Worm (Caenorhabditis elegans) whole organism, L2 larva: ENCODE measurements around the gene C36B7.5.

Source experiments
- C34F6.9 ChIP-seq: fragments of 150-350 bp; optimal IDR thresholded peaks from 2 replicates; lab custom pipeline; 2014; ENCODE audit warnings: missing biosample characterization, missing genetic modification characterization
- R02D3.7 ChIP-seq: fragments of 150-350 bp; optimal IDR thresholded peaks from 2 replicates; lab custom pipeline; 2014; ENCODE audit warnings: missing biosample characterization, missing genetic modification characterization
- Y55F3AM.14 ChIP-seq: fragments of 200-800 bp; sonication (Bioruptor generic); optimal IDR thresholded peaks from 2 replicates; lab custom pipeline; 2018; ENCODE audit warnings: mild to moderate bottlenecking, missing genetic modification characterization, missing compliant biosample characterization
- ZK546.5 ChIP-seq: sonication (generic microtip); optimal IDR thresholded peaks from 2 replicates; lab custom pipeline; 2017; ENCODE audit warnings: missing biosample characterization, missing genetic modification characterization
- ama-1 ChIP-seq: fragments of 150-350 bp; optimal IDR thresholded peaks from 2 replicates; lab custom pipeline; 2018; ENCODE audit warnings: inconsistent platforms
- blmp-1 ChIP-seq: sonication (generic microtip); optimal IDR thresholded peaks from 2 replicates; lab custom pipeline; 2017; ENCODE audit warnings: missing genetic modification characterization, mild to moderate bottlenecking, missing compliant biosample characterization, antibody characterized with exemption, moderate library complexity; ENCODE audit not compliant: insufficient read depth
- crh-2 ChIP-seq: sonication (generic microtip); optimal IDR thresholded peaks from 2 replicates; lab custom pipeline; 2017; ENCODE audit warnings: missing biosample characterization, missing genetic modification characterization
- dmd-4 ChIP-seq: sonication (generic microtip); optimal IDR thresholded peaks from 2 replicates; lab custom pipeline; 2017; ENCODE audit warnings: missing biosample characterization, missing genetic modification characterization
- egl-27 ChIP-seq: sonication (generic microtip); optimal IDR thresholded peaks from 3 replicates; lab custom pipeline; 2017; ENCODE audit warnings: missing biosample characterization, missing genetic modification reagents, missing genetic modification characterization
- elt-1 ChIP-seq: fragments of 150-350 bp; optimal IDR thresholded peaks from 2 replicates; lab custom pipeline; 2014; ENCODE audit warnings: missing biosample characterization, missing genetic modification characterization
- elt-3 ChIP-seq: sonication (generic microtip); optimal IDR thresholded peaks from 2 replicates; lab custom pipeline; 2017; ENCODE audit warnings: missing biosample characterization, missing genetic modification characterization
- fos-1 ChIP-seq: fragments of 150-350 bp; optimal IDR thresholded peaks from 2 replicates; lab custom pipeline; 2014; ENCODE audit warnings: missing biosample characterization, missing genetic modification characterization
- gmeb-1 ChIP-seq: fragments of 150-350 bp; optimal IDR thresholded peaks from 2 replicates; lab custom pipeline; 2014; ENCODE audit warnings: missing biosample characterization, missing genetic modification characterization
- lin-13 ChIP-seq: fragments of 150-350 bp; optimal IDR thresholded peaks from 2 replicates; lab custom pipeline; 2014; ENCODE audit warnings: missing biosample characterization, missing genetic modification reagents, missing genetic modification characterization
- lin-39 ChIP-seq: fragments of 150-350 bp; optimal IDR thresholded peaks from 2 replicates; lab custom pipeline; 2014; ENCODE audit warnings: missing biosample characterization, missing genetic modification reagents, missing genetic modification characterization
- lsy-2 ChIP-seq, 2 experiments: fragments of 150-350 bp in 1 of 2; sonication (generic microtip) in 1 of 2; optimal IDR thresholded peaks; 2 replicates each; lab custom pipeline; 2014 to 2017; ENCODE audit warnings: missing biosample characterization in 2 of 2, missing genetic modification characterization in 2 of 2
- mab-5 ChIP-seq: fragments of 150-350 bp; optimal IDR thresholded peaks from 2 replicates; lab custom pipeline; 2014; ENCODE audit warnings: missing biosample characterization, missing genetic modification characterization
- mbf-1 ChIP-seq: sonication (generic microtip); optimal IDR thresholded peaks from 2 replicates; lab custom pipeline; 2017; ENCODE audit warnings: missing biosample characterization, missing genetic modification characterization
- mdl-1 ChIP-seq, 2 experiments: fragments of 150-350 bp in 1 of 2; sonication (generic microtip) in 1 of 2; optimal IDR thresholded peaks; 2 replicates each; lab custom pipeline; 2017; ENCODE audit warnings: missing biosample characterization in 2 of 2, missing genetic modification characterization in 2 of 2
- nhr-10 ChIP-seq: sonication (generic microtip); optimal IDR thresholded peaks from 2 replicates; lab custom pipeline; 2017; ENCODE audit warnings: missing biosample characterization, missing genetic modification characterization
- nhr-11 ChIP-seq: fragments of 150-350 bp; optimal IDR thresholded peaks from 2 replicates; lab custom pipeline; 2014; ENCODE audit warnings: missing biosample characterization, missing genetic modification characterization
- nhr-12 ChIP-seq: fragments of 150-350 bp; optimal IDR thresholded peaks from 2 replicates; lab custom pipeline; 2014; ENCODE audit warnings: missing biosample characterization, missing genetic modification characterization
- nhr-129 ChIP-seq: fragments of 150-350 bp; optimal IDR thresholded peaks from 2 replicates; lab custom pipeline; 2014; ENCODE audit warnings: missing biosample characterization, missing genetic modification characterization
- nhr-23 ChIP-seq: fragments of 150-350 bp; optimal IDR thresholded peaks from 2 replicates; lab custom pipeline; 2014; ENCODE audit warnings: missing biosample characterization, missing genetic modification reagents, missing genetic modification characterization
- nhr-237 ChIP-seq: fragments of 150-350 bp; optimal IDR thresholded peaks from 2 replicates; lab custom pipeline; 2014; ENCODE audit warnings: missing biosample characterization, missing genetic modification characterization
- nhr-25 ChIP-seq: fragments of 150-350 bp; sonication (generic microtip); optimal IDR thresholded peaks from 3 replicates; lab custom pipeline; 2014; ENCODE audit warnings: missing biosample characterization, missing genetic modification characterization
- nhr-6 ChIP-seq: fragments of 150-350 bp; optimal IDR thresholded peaks from 2 replicates; lab custom pipeline; 2014; ENCODE audit warnings: missing biosample characterization, missing genetic modification characterization
- nhr-77 ChIP-seq: fragments of 150-350 bp; optimal IDR thresholded peaks from 2 replicates; lab custom pipeline; 2014; ENCODE audit warnings: missing biosample characterization, missing genetic modification characterization
- peb-1 ChIP-seq: fragments of 150-350 bp; optimal IDR thresholded peaks from 2 replicates; lab custom pipeline; 2014; ENCODE audit warnings: missing biosample characterization, missing genetic modification characterization
- sem-4 ChIP-seq: fragments of 150-350 bp; optimal IDR thresholded peaks from 2 replicates; lab custom pipeline; 2014; ENCODE audit warnings: missing biosample characterization, missing genetic modification reagents, missing genetic modification characterization
- skn-1 ChIP-seq: sonication (generic microtip); optimal IDR thresholded peaks from 2 replicates; lab custom pipeline; 2017; ENCODE audit warnings: missing biosample characterization, missing genetic modification characterization
- sma-3 ChIP-seq: sonication (generic microtip); optimal IDR thresholded peaks from 2 replicates; lab custom pipeline; 2016; ENCODE audit warnings: missing genetic modification reagents, missing genetic modification characterization, missing compliant biosample characterization
- snpc-4 ChIP-seq: fragments of 150-350 bp; optimal IDR thresholded peaks from 2 replicates; lab custom pipeline; 2014; ENCODE audit warnings: missing biosample characterization, missing genetic modification characterization
- unc-55 ChIP-seq: fragments of 150-350 bp; sonication (generic microtip); optimal IDR thresholded peaks from 3 replicates; lab custom pipeline; 2014; ENCODE audit warnings: missing biosample characterization, missing genetic modification reagents, missing genetic modification characterization
- zag-1 ChIP-seq: fragments of 150-350 bp; optimal IDR thresholded peaks from 2 replicates; lab custom pipeline; 2014; ENCODE audit warnings: missing biosample characterization, missing genetic modification characterization
- ztf-11 ChIP-seq: sonication (generic microtip); optimal IDR thresholded peaks from 2 replicates; lab custom pipeline; 2017; ENCODE audit warnings: missing biosample characterization, missing genetic modification characterization
- ztf-4 ChIP-seq: fragments of 150-350 bp; optimal IDR thresholded peaks from 2 replicates; lab custom pipeline; 2014; ENCODE audit warnings: missing biosample characterization, missing genetic modification characterization

C36B7.5 gene

DNA sequence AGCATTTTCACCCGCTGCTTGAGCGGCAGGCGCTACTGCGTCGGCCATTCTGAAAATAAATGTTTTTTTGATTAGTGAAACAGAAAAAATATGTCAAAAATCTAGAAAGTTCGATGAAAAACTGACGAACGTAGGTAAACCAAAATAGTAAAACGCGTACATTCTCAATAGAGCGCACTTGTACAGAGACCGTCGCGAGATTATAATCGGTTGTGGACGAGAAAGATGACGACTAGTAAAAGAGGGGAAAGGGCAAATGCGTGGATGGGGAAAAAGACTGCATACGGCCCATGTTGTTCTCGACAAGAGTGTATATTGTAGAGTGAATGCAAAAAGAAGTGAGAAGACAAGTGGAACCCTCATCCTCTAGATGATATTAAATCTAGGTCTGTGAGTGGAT is 4.0 kb upstream of the C36B7.5 start, which contains the start of gene C36B7.6:
Gene C36B7.6, minus strand, starts transcription at position 49 of the 400 bp plus-strand sequence.
- TF ChIP-seq crh-2 (tag; lab: Kevin White, UChicago) (peak; percentile 30), nhr-11 (tag; lab: Kevin White, UChicago) (no peak), nhr-129 (peak; percentile 53), unc-55 (peak; percentile 37), fos-1 (tag; lab: Kevin White, UChicago) (peak; percentile 43), blmp-1 (tag; lab: Kevin White, UChicago) (no peak), egl-27 (tag; lab: Kevin White, UChicago) (no peak), sma-3 (GFP tag; lab: Kevin White, UChicago) (peak; percentile 3), C34F6.9 (tag; lab: Kevin White, UChicago) (peak; percentile 54)
- TF ChIP-seq, all 48 proteins: peak for 6

- TF ChIP-seq nhr-77 (no peak), elt-1 (no peak), ztf-4 (no peak), nhr-25 (tag; lab: Kevin White, UChicago) (no peak), gmeb-1 (tag; lab: Kevin White, UChicago) (no peak), mbf-1 (tag; lab: Kevin White, UChicago) (no peak), nhr-237 (tag; lab: Kevin White, UChicago) (no peak), sma-3 (GFP tag; lab: Kevin White, UChicago) (no peak), peb-1 (no peak), nhr-12 (tag; lab: Kevin White, UChicago) (no peak), zag-1 (no peak), lin-13 (GFP tag; lab: Kevin White, UChicago) (no peak), skn-1 (tag; lab: Kevin White, UChicago) (no peak), mdl-1 (tag; optimal IDR thresholded peaks at IDR 0.05; lab: Kevin White, UChicago) (no peak), lsy-2 (tag; optimal IDR thresholded peaks at IDR 0.05; lab: Kevin White, UChicago) (no peak), elt-3 (tag; lab: Kevin White, UChicago) (no peak), blmp-1 (tag; lab: Kevin White, UChicago) (no peak), dmd-4 (tag; lab: Kevin White, UChicago) (no peak), crh-2 (tag; lab: Kevin White, UChicago) (no peak), nhr-23 (tag; lab: Kevin White, UChicago) (no peak)
- TF ChIP-seq, all 48 proteins: peak for 0
Observed at ce11 chrX:7099049-7099448, 2.8 kb upstream of the C36B7.5 start.

- TF ChIP-seq nhr-10 (tag; lab: Kevin White, UChicago): no peak
- no peak for TF ChIP-seq lsy-2 (tag; optimal IDR thresholded peaks at IDR 0.05; lab: Kevin White, UChicago)
- TF ChIP-seq ztf-11: no peak
- no peak for TF ChIP-seq lin-39 (tag; lab: Kevin White, UChicago)
- no peak for TF ChIP-seq ZK546.5 (tag; lab: Kevin White, UChicago)
- no peak for TF ChIP-seq nhr-12 (tag; lab: Kevin White, UChicago)
- TF ChIP-seq R02D3.7 (tag; lab: Kevin White, UChicago): no peak
- no peak for TF ChIP-seq nhr-23 (tag; lab: Kevin White, UChicago)
- TF ChIP-seq snpc-4 (tag; lab: Kevin White, UChicago): no peak
- TF ChIP-seq nhr-25 (tag; lab: Kevin White, UChicago): no peak
Observed at ce11 chrX:7085912-7086311, 10.3 kb downstream of the C36B7.5 start, which contains the start of gene C36B7.4. C36B7.4 (minus strand) TSS chrX:7086012.

ce11 chrX:7085067-7085466 is 11.2 kb downstream of the C36B7.5 start, which contains the start of gene Y1B5A.1:
Y1B5A.1 (plus strand) TSS chrX:7085367.
- TF ChIP-seq Y55F3AM.14 (GFP tag; lab: Kevin White, UChicago) (no peak), sem-4 (tag; lab: Kevin White, UChicago) (no peak), mab-5 (no peak), ama-1 (lab: Kevin White, UChicago) (no peak), nhr-6 (tag; lab: Kevin White, UChicago) (no peak), nhr-11 (tag; lab: Kevin White, UChicago) (no peak)
